Worm (Caenorhabditis elegans): Measurements from ENCODE around the gene cpd-2.

- no peak for TF ChIP-seq chd-7 (tag; optimal IDR thresholded peaks at IDR 0.05)
- TF ChIP-seq attf-3 (GFP tag; conservative IDR thresholded peaks at IDR 0.05), result no peak
- TF ChIP-seq Y95B8A.8 (GFP tag; IDR thresholded peaks at IDR 0.05), result no peak
- TF ChIP-seq lin-35 (GFP tag; optimal IDR thresholded peaks at IDR 0.05), result no peak
Observed at ce11 chrX:16078695-16079094, 29.0 kb downstream of the cpd-2 start.
